Worm (Caenorhabditis elegans): ENCODE results near the gene folt-1.

- no peak for TF ChIP-seq F49E8.2 (tag; optimal IDR thresholded peaks at IDR 0.05; ENCODE audit: insufficient read depth)
- no peak for TF ChIP-seq dpl-1 (GFP tag; optimal IDR thresholded peaks at IDR 0.05)
- TF ChIP-seq unc-130 (GFP tag; optimal IDR thresholded peaks at IDR 0.05) = no peak
- TF ChIP-seq sptf-2 (GFP tag; optimal IDR thresholded peaks at IDR 0.05) = no peak
- no peak for TF ChIP-seq Y67H2A.10 (GFP tag; conservative IDR thresholded peaks at IDR 0.05)
Measured at ce11 chrV:11144694-11145093, 3.4 kb downstream of the folt-1 start, which contains the start of gene C06H2.7.
